Fruit fly (Drosophila melanogaster) whole organism, embryonic: ENCODE data around the gene CG14452.

ENCODE experiments used
- Antp ChIP-seq: fragments of 200-800 bp; sonication (Bioruptor generic); optimal IDR thresholded peaks from 3 replicates; lab custom pipeline; 2016; ENCODE audit warnings: missing biosample characterization, missing genetic modification characterization
- CG10267 ChIP-seq: fragments of 200-800 bp; sonication (Bioruptor generic); optimal IDR thresholded peaks from 2 replicates; lab custom pipeline; 2018; ENCODE audit warnings: missing biosample characterization, mild to moderate bottlenecking, missing genetic modification characterization, moderate library complexity
- CG11560 ChIP-seq: fragments of 200-800 bp; sonication (Bioruptor generic); IDR thresholded peaks from 3 replicates; pipeline ENCODE4 v1.3.6; 2022; ENCODE audit warnings: missing biosample characterization, missing genetic modification characterization
- CG11723 ChIP-seq: fragments of 200-800 bp; sonication (Bioruptor generic); optimal IDR thresholded peaks from 2 replicates; lab custom pipeline; 2017; ENCODE audit warnings: missing biosample characterization, mild to moderate bottlenecking, missing genetic modification characterization
- CG12219 ChIP-seq: fragments of 200-800 bp; sonication (Bioruptor generic); optimal IDR thresholded peaks from 3 replicates; lab custom pipeline; 2018; ENCODE audit warnings: missing biosample characterization, mild to moderate bottlenecking, missing genetic modification characterization
- CG12769 ChIP-seq: fragments of 200-800 bp; sonication (Bioruptor generic); optimal IDR thresholded peaks from 2 replicates; lab custom pipeline; 2019; ENCODE audit warnings: missing biosample characterization, mild to moderate bottlenecking, missing genetic modification characterization, moderate library complexity
- CG14710 ChIP-seq: fragments of 200-800 bp; sonication (Bioruptor generic); optimal IDR thresholded peaks from 3 replicates; lab custom pipeline; 2019; ENCODE audit warnings: missing biosample characterization, mild to moderate bottlenecking, missing genetic modification characterization, moderate library complexity
- CG15601 ChIP-seq: fragments of 200-800 bp; sonication (Bioruptor generic); optimal IDR thresholded peaks from 3 replicates; lab custom pipeline; 2019; ENCODE audit warnings: missing biosample characterization, mild to moderate bottlenecking, missing genetic modification characterization, moderate library complexity
- CG17912 ChIP-seq: fragments of 200-800 bp; sonication (Bioruptor generic); optimal IDR thresholded peaks from 2 replicates; lab custom pipeline; 2018; ENCODE audit warnings: missing biosample characterization, mild to moderate bottlenecking, missing genetic modification characterization
- CG18599 ChIP-seq: fragments of 200-800 bp; sonication (Bioruptor generic); optimal IDR thresholded peaks from 3 replicates; lab custom pipeline; 2017; ENCODE audit warnings: missing biosample characterization, missing genetic modification characterization, mild to moderate bottlenecking, moderate library complexity, missing genetic modification reagents
- CG2116 ChIP-seq: fragments of 200-800 bp; sonication (Bioruptor generic); optimal IDR thresholded peaks from 3 replicates; lab custom pipeline; 2018; ENCODE audit warnings: missing biosample characterization, mild to moderate bottlenecking, missing genetic modification characterization
- CG2202 ChIP-seq: fragments of 200-800 bp; sonication (Bioruptor generic); optimal IDR thresholded peaks from 2 replicates; lab custom pipeline; 2018; ENCODE audit warnings: missing biosample characterization, mild to moderate bottlenecking, missing genetic modification characterization
- CG2889 ChIP-seq: fragments of 200-800 bp; sonication (Bioruptor generic); IDR thresholded peaks from 3 replicates; pipeline ENCODE4 v1.3.6; 2022; ENCODE audit warnings: missing biosample characterization, missing genetic modification characterization
- CG31365 ChIP-seq: fragments of 200-800 bp; sonication (Bioruptor generic); optimal IDR thresholded peaks from 2 replicates; lab custom pipeline; 2018; ENCODE audit warnings: missing biosample characterization, mild to moderate bottlenecking, missing genetic modification characterization
- CG3407 ChIP-seq: fragments of 200-800 bp; sonication (Bioruptor generic); optimal IDR thresholded peaks from 2 replicates; lab custom pipeline; 2018; ENCODE audit warnings: missing biosample characterization, mild to moderate bottlenecking, missing genetic modification characterization
- CG34376 ChIP-seq: fragments of 200-800 bp; sonication (Bioruptor generic); optimal IDR thresholded peaks from 2 replicates; lab custom pipeline; 2018; ENCODE audit warnings: missing biosample characterization, mild to moderate bottlenecking, missing genetic modification characterization
- CG43689 ChIP-seq: fragments of 200-800 bp; sonication (Bioruptor generic); IDR thresholded peaks from 2 replicates; pipeline ENCODE4 v1.3.6; 2022; ENCODE audit warnings: missing biosample characterization, missing genetic modification characterization
- CG4707 ChIP-seq: fragments of 200-800 bp; sonication (Bioruptor generic); optimal IDR thresholded peaks from 2 replicates; lab custom pipeline; 2018; ENCODE audit warnings: missing biosample characterization, mild to moderate bottlenecking, missing genetic modification characterization, moderate library complexity
- CG5245 ChIP-seq: fragments of 200-800 bp; sonication (Bioruptor generic); optimal IDR thresholded peaks from 3 replicates; lab custom pipeline; 2016; ENCODE audit warnings: missing biosample characterization, missing genetic modification characterization
- CG6272 ChIP-seq: fragments of 200-800 bp; sonication (Bioruptor generic); IDR thresholded peaks from 2 replicates; pipeline ENCODE4 v1.3.6; 2022; ENCODE audit warnings: missing biosample characterization, missing genetic modification characterization
- CG6791 ChIP-seq: fragments of 200-800 bp; sonication (Bioruptor generic); IDR thresholded peaks from 3 replicates; pipeline ENCODE4 v1.3.6; 2022; ENCODE audit warnings: missing biosample characterization, missing genetic modification characterization; ENCODE audit not compliant: partially characterized antibody
- CG8290 ChIP-seq, 3 experiments: fragments of 200-800 bp; sonication (Bioruptor generic); optimal IDR thresholded peaks; 2 replicates each; lab custom pipeline; 2016 to 2019; ENCODE audit warnings: missing biosample characterization in 3 of 3, missing genetic modification characterization in 3 of 3, mild to moderate bottlenecking in 2 of 3, moderate library complexity in 1 of 3
- CG9609 ChIP-seq: fragments of 200-800 bp; sonication (Bioruptor generic); optimal IDR thresholded peaks from 3 replicates; lab custom pipeline; 2016; ENCODE audit warnings: missing biosample characterization, missing genetic modification characterization
- Dp ChIP-seq: fragments of 200-800 bp; sonication (Bioruptor generic); optimal IDR thresholded peaks from 2 replicates; lab custom pipeline; 2018; ENCODE audit warnings: missing biosample characterization, mild to moderate bottlenecking, missing genetic modification characterization, moderate library complexity
- H2.0 ChIP-seq: fragments of 200-800 bp; sonication (Bioruptor generic); IDR thresholded peaks from 2 replicates; pipeline ENCODE4 v1.3.6; 2022; ENCODE audit warnings: missing biosample characterization, missing genetic modification characterization
- HLH3B ChIP-seq: fragments of 200-800 bp; sonication (Bioruptor generic); IDR thresholded peaks from 2 replicates; pipeline ENCODE4 v1.3.6; 2022; ENCODE audit warnings: missing biosample characterization, missing genetic modification characterization
- HLH4C ChIP-seq: fragments of 200-800 bp; sonication (Bioruptor generic); IDR thresholded peaks from 3 replicates; pipeline ENCODE4 v1.3.6; 2022; ENCODE audit warnings: missing biosample characterization, missing genetic modification characterization; ENCODE audit not compliant: partially characterized antibody
- HLHmδ ChIP-seq: fragments of 200-800 bp; sonication (Bioruptor generic); optimal IDR thresholded peaks from 2 replicates; lab custom pipeline; 2018; ENCODE audit warnings: missing biosample characterization, mild to moderate bottlenecking, missing genetic modification characterization, moderate library complexity
- Scr ChIP-seq: fragments of 200-800 bp; sonication (Bioruptor generic); IDR thresholded peaks from 2 replicates; pipeline ENCODE4 v1.3.6; 2022; ENCODE audit warnings: missing biosample characterization, missing genetic modification characterization; ENCODE audit not compliant: partially characterized antibody
- Usf ChIP-seq: fragments of 200-800 bp; sonication (Bioruptor generic); optimal IDR thresholded peaks from 2 replicates; lab custom pipeline; 2017; ENCODE audit warnings: missing genotype, missing biosample characterization, missing genetic modification characterization
- aop ChIP-seq: fragments of 200-800 bp; sonication (Bioruptor generic); IDR thresholded peaks from 2 replicates; pipeline ENCODE4 v1.3.6; 2022; ENCODE audit warnings: missing biosample characterization, missing genetic modification characterization
- chif ChIP-seq, 2 experiments: fragments of 200-800 bp; sonication (Bioruptor generic); optimal IDR thresholded peaks; 3 replicates each; lab custom pipeline; 2016; ENCODE audit warnings: missing biosample characterization in 2 of 2, missing genetic modification characterization in 2 of 2
- dan ChIP-seq: fragments of 200-800 bp; sonication (Bioruptor generic); IDR thresholded peaks from 2 replicates; pipeline ENCODE4 v1.3.6; 2022; ENCODE audit warnings: missing biosample characterization, missing genetic modification characterization
- dmrt99B ChIP-seq: fragments of 200-800 bp; sonication (Bioruptor generic); optimal IDR thresholded peaks from 2 replicates; lab custom pipeline; 2018; ENCODE audit warnings: missing biosample characterization, mild to moderate bottlenecking, missing genetic modification characterization, moderate library complexity
- exex ChIP-seq: fragments of 200-800 bp; sonication (Bioruptor generic); optimal IDR thresholded peaks from 4 replicates; lab custom pipeline; 2018; ENCODE audit warnings: missing biosample characterization, mild to moderate bottlenecking, missing genetic modification characterization, moderate library complexity
- lbe ChIP-seq: fragments of 200-800 bp; sonication (Bioruptor generic); optimal IDR thresholded peaks from 2 replicates; lab custom pipeline; 2016; ENCODE audit warnings: missing biosample characterization, mild to moderate bottlenecking, missing genetic modification characterization
- lov ChIP-seq, 2 experiments: fragments of 200-800 bp in 1 of 2; fragments of >200 bp in 1 of 2; sonication (Bioruptor generic) in 1 of 2; IDR thresholded peaks in 1 of 2; optimal IDR thresholded peaks in 1 of 2; 2 replicates in 1 of 2; 3 replicates in 1 of 2; pipeline versions ENCODE4 v1.3.6 to Lab custom; 2017 to 2022; ENCODE audit warnings: missing biosample characterization in 1 of 2, missing genetic modification characterization in 1 of 2
- nau ChIP-seq: fragments of 200-800 bp; sonication (Bioruptor generic); optimal IDR thresholded peaks from 3 replicates; lab custom pipeline; 2017; ENCODE audit warnings: missing biosample characterization, mild to moderate bottlenecking, missing genetic modification characterization, missing genetic modification reagents
- oc ChIP-seq: fragments of 200-800 bp; sonication (Bioruptor generic); optimal IDR thresholded peaks from 2 replicates; lab custom pipeline; 2018; ENCODE audit warnings: missing biosample characterization, mild to moderate bottlenecking, missing genetic modification characterization, moderate library complexity
- org-1 ChIP-seq: fragments of 200-800 bp; sonication (Bioruptor generic); optimal IDR thresholded peaks from 2 replicates; lab custom pipeline; 2017; ENCODE audit warnings: missing biosample characterization, missing genetic modification characterization
- psq ChIP-seq: fragments of 200-800 bp; sonication (Bioruptor generic); optimal IDR thresholded peaks from 2 replicates; lab custom pipeline; 2017; ENCODE audit warnings: missing biosample characterization, missing genetic modification characterization
- sens-2 ChIP-seq: fragments of 200-800 bp; sonication (Bioruptor generic); IDR thresholded peaks from 2 replicates; pipeline ENCODE4 v1.3.6; 2022; ENCODE audit warnings: missing biosample characterization, missing genetic modification characterization
- sim ChIP-seq: fragments of 200-800 bp; sonication (Bioruptor generic); IDR thresholded peaks from 2 replicates; pipeline ENCODE4 v1.3.6; 2022; ENCODE audit warnings: missing biosample characterization, missing genetic modification characterization
- sisA ChIP-seq: fragments of 200-800 bp; sonication (Bioruptor generic); IDR thresholded peaks from 2 replicates; pipeline ENCODE4 v1.3.6; 2022; ENCODE audit warnings: missing biosample characterization, missing genetic modification characterization
- sqz ChIP-seq: fragments of 200-800 bp; sonication (Bioruptor generic); optimal IDR thresholded peaks from 3 replicates; lab custom pipeline; 2018; ENCODE audit warnings: missing biosample characterization, mild to moderate bottlenecking, missing genetic modification characterization
- vnd ChIP-seq: fragments of 200-800 bp; sonication (Bioruptor generic); IDR thresholded peaks from 3 replicates; pipeline ENCODE4 v1.3.6; 2022; ENCODE audit warnings: missing biosample characterization, missing genetic modification characterization; ENCODE audit not compliant: partially characterized antibody
- wdn ChIP-seq: fragments of 200-800 bp; sonication (Bioruptor generic); IDR thresholded peaks from 2 replicates; pipeline ENCODE4 v1.3.6; 2022; ENCODE audit warnings: missing biosample characterization, missing genetic modification characterization
- wek ChIP-seq: fragments of 200-800 bp; sonication (Bioruptor generic); optimal IDR thresholded peaks from 3 replicates; lab custom pipeline; 2018; ENCODE audit warnings: missing biosample characterization, mild to moderate bottlenecking, missing genetic modification characterization, moderate library complexity
- zf30C ChIP-seq: fragments of 200-800 bp; sonication (Bioruptor generic); optimal IDR thresholded peaks from 3 replicates; lab custom pipeline; 2018; ENCODE audit warnings: missing biosample characterization, mild to moderate bottlenecking, missing genetic modification characterization

The CG14452 gene

DNA sequence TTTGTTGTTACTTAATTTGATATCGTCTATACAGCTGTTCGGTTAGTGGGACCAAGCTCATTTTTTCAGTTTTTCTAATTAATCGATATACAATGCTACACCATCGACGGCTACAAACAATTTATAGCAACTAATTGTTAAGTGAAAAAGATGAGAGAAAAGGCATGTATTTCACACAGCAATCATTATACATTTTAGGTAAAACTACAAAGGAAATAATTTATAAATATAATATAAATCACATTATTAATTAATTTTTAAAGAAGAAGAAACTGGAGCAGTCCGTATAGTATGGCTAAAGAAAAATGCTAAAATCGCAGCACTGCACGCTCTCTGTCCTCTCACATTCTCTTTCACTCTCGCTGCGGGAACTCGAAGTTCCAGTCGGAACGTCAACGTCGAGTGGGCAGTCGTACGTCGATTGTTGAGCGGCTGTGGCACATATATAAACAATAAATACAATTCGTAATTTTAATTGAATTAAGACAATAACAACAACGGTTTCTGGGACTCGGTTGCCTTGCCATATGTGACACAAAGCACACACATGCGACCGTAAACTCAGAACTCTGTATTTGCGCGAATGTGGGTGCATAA, 32.1 kb downstream of the CG14452 start, which contains the start of the genes CG14450 and CG11367 (continued):
- TF ChIP-seq vnd (GFP tag; lab: Robert Waterston, UW) (peak; percentile 48; the same call in 1 of the 3 replicates), CG3407 (GFP tag; lab: Kevin White, UChicago) (no peak), CG15601 (tag; lab: Kevin White, UChicago) (peak; percentile 34), HLH4C (GFP tag; lab: Robert Waterston, UW) (peak; percentile 62), CG6791 (GFP tag; lab: Robert Waterston, UW) (no peak), psq (GFP tag; lab: Kevin White, UChicago) (no peak), sens-2 (GFP tag; lab: Robert Waterston, UW) (no peak), CG12769 (tag; lab: Kevin White, UChicago) (peak; percentile 71), H2.0 (GFP tag; lab: Robert Waterston, UW) (no peak), oc (no peak), CG10267 (tag; lab: Kevin White, UChicago) (peak; percentile 78), sim (GFP tag; lab: Robert Waterston, UW) (no peak), CG2889 (GFP tag; lab: Robert Waterston, UW) (no peak), zf30C (GFP tag; lab: Kevin White, UChicago) (no peak), lov (optimal IDR thresholded peaks at IDR 0.05; lab: Kevin White, UChicago) (no peak), lov (GFP tag; IDR thresholded peaks at IDR 0.05; lab: Robert Waterston, UW) (no peak), CG11560 (tag; lab: Robert Waterston, UW) (no peak), CG12219 (no peak), org-1 (no peak), Antp (GFP tag; lab: Kevin White, UChicago) (no peak), CG34376 (GFP tag; lab: Kevin White, UChicago) (no peak), CG2116 (peak; percentile 75), Scr (peak; percentile 77), wek (GFP tag; lab: Kevin White, UChicago) (peak; percentile 3), CG11723 (peak; percentile 7), HLHmδ (GFP tag; lab: Kevin White, UChicago) (peak; percentile 76), CG5245 (GFP tag; lab: Kevin White, UChicago) (no peak), CG6272 (GFP tag; lab: Robert Waterston, UW) (no peak), CG2202 (tag; lab: Kevin White, UChicago) (no peak), exex (tag; lab: Kevin White, UChicago) (peak; percentile 55), dmrt99B (tag; lab: Kevin White, UChicago) (no peak), sisA (GFP tag; lab: Robert Waterston, UW) (no peak), CG9609 (no peak), Usf (GFP tag; lab: Kevin White, UChicago) (no peak), nau (GFP tag; lab: Kevin White, UChicago) (no peak), HLH3B (GFP tag; lab: Robert Waterston, UW) (no peak), CG4707 (no peak), sqz (no peak), CG43689 (no peak), CG31365 (tag; lab: Kevin White, UChicago) (no peak), CG17912 (GFP tag; lab: Kevin White, UChicago) (no peak), CG8290 (GFP tag; optimal IDR thresholded peaks at IDR 0.05; lab: Kevin White, UChicago) (peak; percentile 46), CG8290 (tag; optimal IDR thresholded peaks at IDR 0.05; lab: Kevin White, UChicago) (peak; percentile 26 to 55), chif (GFP tag; optimal IDR thresholded peaks at IDR 0.05; lab: Kevin White, UChicago) (no peak), CG14710 (peak; percentile 67), CG18599 (GFP tag; lab: Kevin White, UChicago) (peak; percentile 44), Dp (peak; percentile 26), wdn (GFP tag; lab: Robert Waterston, UW) (no peak), aop (GFP tag; lab: Robert Waterston, UW) (no peak), dan (GFP tag; lab: Robert Waterston, UW) (no peak), lbe (GFP tag; lab: Kevin White, UChicago) (peak; percentile 66)
